Fruit fly (Drosophila melanogaster) whole organism, embryonic: Measurements from ENCODE around the gene gcm.
A peak's percentile ranks its signal among the peaks of the same experiment; 100 is the strongest.

ENCODE experiments used
- Atf-2 ChIP-seq: fragments of 200-800 bp; sonication (Bioruptor generic); optimal IDR thresholded peaks from 2 replicates; lab custom pipeline; 2016; ENCODE audit warnings: missing biosample characterization, missing genetic modification characterization
- Bdp1 ChIP-seq: fragments of 200-800 bp; sonication (Bioruptor generic); optimal IDR thresholded peaks from 3 replicates; lab custom pipeline; 2016; ENCODE audit warnings: missing biosample characterization, missing genetic modification characterization
- CG1024 ChIP-seq: fragments of 200-800 bp; sonication (Bioruptor generic); IDR thresholded peaks from 2 replicates; pipeline ENCODE4 v1.3.6; 2022; ENCODE audit warnings: missing biosample characterization, missing genetic modification characterization
- CG10565 ChIP-seq: fragments of 200-800 bp; sonication (Bioruptor generic); optimal IDR thresholded peaks from 3 replicates; lab custom pipeline; 2016; ENCODE audit warnings: missing biosample characterization, mild to moderate bottlenecking, missing genetic modification characterization
- CG12155 ChIP-seq: fragments of 200-800 bp; sonication (Bioruptor generic); optimal IDR thresholded peaks from 3 replicates; lab custom pipeline; 2016; ENCODE audit warnings: missing biosample characterization, missing genetic modification characterization
- CG12769 ChIP-seq: fragments of 200-800 bp; sonication (Bioruptor generic); optimal IDR thresholded peaks from 2 replicates; lab custom pipeline; 2019; ENCODE audit warnings: missing biosample characterization, mild to moderate bottlenecking, missing genetic modification characterization, moderate library complexity
- CG13296 ChIP-seq: fragments of 200-800 bp; sonication (Bioruptor generic); optimal IDR thresholded peaks from 3 replicates; lab custom pipeline; 2018; ENCODE audit warnings: missing biosample characterization, mild to moderate bottlenecking, missing genetic modification characterization
- CG13775 ChIP-seq: fragments of 200-800 bp; sonication (Bioruptor generic); optimal IDR thresholded peaks from 3 replicates; lab custom pipeline; 2017; ENCODE audit warnings: missing biosample characterization, mild to moderate bottlenecking, missing genetic modification characterization
- CG17568 ChIP-seq: fragments of 200-800 bp; sonication (Bioruptor generic); optimal IDR thresholded peaks from 2 replicates; lab custom pipeline; 2018; ENCODE audit warnings: missing biosample characterization, mild to moderate bottlenecking, missing genetic modification characterization, moderate library complexity
- CG17612 ChIP-seq: fragments of 200-800 bp; sonication (Bioruptor generic); IDR thresholded peaks from 2 replicates; pipeline ENCODE4 v1.3.6; 2022; ENCODE audit warnings: missing biosample characterization, missing genetic modification characterization
- CG30403 ChIP-seq: fragments of 200-800 bp; sonication (Bioruptor generic); optimal IDR thresholded peaks from 3 replicates; lab custom pipeline; 2016; ENCODE audit warnings: missing biosample characterization, missing genetic modification characterization
- CG3065 ChIP-seq: fragments of 200-800 bp; sonication (Bioruptor generic); optimal IDR thresholded peaks from 2 replicates; lab custom pipeline; 2016; ENCODE audit warnings: missing biosample characterization, missing genetic modification characterization
- CG33213 ChIP-seq: fragments of 200-800 bp; sonication (Bioruptor generic); optimal IDR thresholded peaks from 3 replicates; lab custom pipeline; 2016; ENCODE audit warnings: missing biosample characterization, missing genetic modification characterization
- CG34422 ChIP-seq: fragments of 200-800 bp; sonication (Bioruptor generic); IDR thresholded peaks from 3 replicates; pipeline ENCODE4 v1.3.6; 2022; ENCODE audit warnings: missing biosample characterization, missing genetic modification characterization
- CG3726 ChIP-seq: fragments of 200-800 bp; sonication (Bioruptor generic); IDR thresholded peaks from 3 replicates; pipeline ENCODE4, ENCODE4 v1.3.6; 2022; ENCODE audit warnings: missing biosample characterization, missing genetic modification characterization
- CG3995 ChIP-seq: fragments of 200-800 bp; sonication (Bioruptor generic); optimal IDR thresholded peaks from 3 replicates; lab custom pipeline; 2016; ENCODE audit warnings: missing biosample characterization, missing genetic modification characterization
- CG4282 ChIP-seq: fragments of 200-800 bp; sonication (Bioruptor generic); optimal IDR thresholded peaks from 2 replicates; lab custom pipeline; 2016; ENCODE audit warnings: missing biosample characterization, missing genetic modification characterization
- CG4328 ChIP-seq: fragments of 200-800 bp; sonication (Bioruptor generic); optimal IDR thresholded peaks from 3 replicates; lab custom pipeline; 2017; ENCODE audit warnings: missing biosample characterization, missing genetic modification reagents, missing genetic modification characterization
- CG4360 ChIP-seq: fragments of 200-800 bp; sonication (Bioruptor generic); IDR thresholded peaks from 2 replicates; pipeline ENCODE4 v1.3.6; 2022; ENCODE audit warnings: missing biosample characterization, missing genetic modification characterization
- CG4820 ChIP-seq: fragments of 200-800 bp; sonication (Bioruptor generic); optimal IDR thresholded peaks from 3 replicates; lab custom pipeline; 2016; ENCODE audit warnings: missing biosample characterization, missing genetic modification characterization
- CG6254 ChIP-seq: fragments of 200-800 bp; sonication (Bioruptor generic); optimal IDR thresholded peaks from 3 replicates; lab custom pipeline; 2017; ENCODE audit warnings: mild to moderate bottlenecking, missing biosample characterization, missing genetic modification reagents, missing genetic modification characterization
- CG8388 ChIP-seq: fragments of 200-800 bp; sonication (Bioruptor generic); optimal IDR thresholded peaks from 2 replicates; lab custom pipeline; 2019; ENCODE audit warnings: missing biosample characterization, mild to moderate bottlenecking, missing genetic modification characterization, moderate library complexity
- CG9817 ChIP-seq: fragments of 200-800 bp; sonication (Bioruptor generic); optimal IDR thresholded peaks from 2 replicates; lab custom pipeline; 2018; ENCODE audit warnings: missing biosample characterization, mild to moderate bottlenecking, missing genetic modification characterization, moderate library complexity
- CG9876 ChIP-seq: fragments of 200-800 bp; sonication (Bioruptor generic); optimal IDR thresholded peaks from 2 replicates; lab custom pipeline; 2016; ENCODE audit warnings: missing biosample characterization, missing genetic modification characterization
- D19A ChIP-seq: fragments of 200-800 bp; optimal IDR thresholded peaks from 3 replicates; lab custom pipeline; 2019; ENCODE audit warnings: missing biosample characterization, mild to moderate bottlenecking, missing genetic modification characterization, moderate library complexity
- Deaf1 ChIP-seq: fragments of 200-800 bp; optimal IDR thresholded peaks from 3 replicates; lab custom pipeline; 2019; ENCODE audit warnings: missing biosample characterization, mild to moderate bottlenecking, missing genetic modification characterization, moderate library complexity
- Ets65A ChIP-seq: fragments of 200-800 bp; sonication (Bioruptor generic); peaks from one replicate; lab custom pipeline; 2016; ENCODE audit warnings: missing biosample characterization, missing genetic modification characterization
- HLHmδ ChIP-seq: fragments of 200-800 bp; sonication (Bioruptor generic); optimal IDR thresholded peaks from 2 replicates; lab custom pipeline; 2018; ENCODE audit warnings: missing biosample characterization, mild to moderate bottlenecking, missing genetic modification characterization, moderate library complexity
- Kr ChIP-seq: fragments of 200-800 bp; sonication (Bioruptor generic); optimal IDR thresholded peaks from 2 replicates; lab custom pipeline; 2017; ENCODE audit warnings: missing biosample characterization, mild to moderate bottlenecking, missing genetic modification characterization
- Lhr ChIP-seq: fragments of 200-800 bp; sonication (Bioruptor generic); optimal IDR thresholded peaks from 3 replicates; lab custom pipeline; 2017; ENCODE audit warnings: mild to moderate bottlenecking, missing biosample characterization, missing genetic modification reagents, missing genetic modification characterization
- Sin3A ChIP-seq: fragments of >200 bp; optimal IDR thresholded peaks from 2 replicates; lab custom pipeline; 2018
- Sry-β ChIP-seq: fragments of 200-800 bp; sonication (Bioruptor generic); optimal IDR thresholded peaks from 2 replicates; lab custom pipeline; 2018; ENCODE audit warnings: missing biosample characterization, mild to moderate bottlenecking, missing genetic modification characterization, moderate library complexity
- aop ChIP-seq: fragments of 200-800 bp; sonication (Bioruptor generic); IDR thresholded peaks from 2 replicates; pipeline ENCODE4 v1.3.6; 2022; ENCODE audit warnings: missing biosample characterization, missing genetic modification characterization
- bigmax ChIP-seq: fragments of 200-800 bp; sonication (Bioruptor generic); optimal IDR thresholded peaks from 2 replicates; lab custom pipeline; 2018; ENCODE audit warnings: missing biosample characterization, mild to moderate bottlenecking, missing genetic modification characterization
- cg ChIP-seq: fragments of 200-800 bp; sonication (Bioruptor generic); optimal IDR thresholded peaks from 3 replicates; lab custom pipeline; 2019; ENCODE audit warnings: missing biosample characterization, mild to moderate bottlenecking, missing genetic modification characterization, moderate library complexity
- chinmo ChIP-seq: fragments of 200-800 bp; sonication (Bioruptor generic); IDR thresholded peaks from 4 replicates; pipeline ENCODE4 v1.3.6; 2022; ENCODE audit warnings: missing biosample characterization, missing genetic modification characterization; ENCODE audit not compliant: partially characterized antibody
- ci ChIP-seq: fragments of 200-800 bp; sonication (Bioruptor generic); IDR thresholded peaks from 3 replicates; pipeline ENCODE4 v1.3.6; 2022; ENCODE audit warnings: missing biosample characterization, missing genetic modification characterization
- croc ChIP-seq: fragments of 200-800 bp; sonication (Bioruptor generic); conservative IDR thresholded peaks from 3 replicates; pipeline ENCODE4 v1.3.6; 2022; ENCODE audit warnings: missing biosample characterization, missing genetic modification characterization
- dati ChIP-seq: fragments of 200-800 bp; sonication (Bioruptor generic); IDR thresholded peaks from 2 replicates; pipeline ENCODE4 v1.3.6; 2022; ENCODE audit warnings: missing biosample characterization, missing genetic modification characterization
- ems ChIP-seq: fragments of 200-800 bp; sonication (Bioruptor generic); optimal IDR thresholded peaks from 3 replicates; lab custom pipeline; 2016; ENCODE audit warnings: missing biosample characterization, missing genetic modification characterization
- ftz-f1 ChIP-seq: fragments of 200-800 bp; sonication (Bioruptor generic); optimal IDR thresholded peaks from 2 replicates; lab custom pipeline; 2016; ENCODE audit warnings: missing biosample characterization, missing genetic modification characterization
- gcm2 ChIP-seq: fragments of 200-800 bp; sonication (Bioruptor generic); optimal IDR thresholded peaks from 2 replicates; lab custom pipeline; 2016; ENCODE audit warnings: missing biosample characterization, missing genetic modification characterization
- jumu ChIP-seq: fragments of 200-800 bp; sonication (Bioruptor generic); optimal IDR thresholded peaks from 3 replicates; lab custom pipeline; 2016; ENCODE audit warnings: missing biosample characterization, missing genetic modification characterization
- klu ChIP-seq: fragments of 200-800 bp; sonication (Bioruptor generic); IDR thresholded peaks from 2 replicates; pipeline ENCODE4 v1.3.6; 2022; ENCODE audit warnings: missing biosample characterization, missing genetic modification characterization
- luna ChIP-seq: fragments of 200-800 bp; sonication (Bioruptor generic); optimal IDR thresholded peaks from 2 replicates; lab custom pipeline; 2016; ENCODE audit warnings: missing biosample characterization, missing genetic modification characterization
- pb ChIP-seq: fragments of 200-800 bp; sonication (Bioruptor generic); optimal IDR thresholded peaks from 3 replicates; lab custom pipeline; 2016; ENCODE audit warnings: missing biosample characterization, missing genetic modification characterization
- row ChIP-seq: fragments of 200-800 bp; sonication (Bioruptor generic); IDR thresholded peaks from 3 replicates; pipeline ENCODE4 v1.3.6; 2022; ENCODE audit warnings: missing biosample characterization, missing genetic modification characterization
- sc ChIP-seq, 3 experiments: fragments of >200 bp in 2 of 3; fragments of 200-800 bp in 1 of 3; sonication (Bioruptor generic) in 1 of 3; optimal IDR thresholded peaks; 2 replicates in 2 of 3; 3 replicates in 1 of 3; lab custom pipeline; 2017; ENCODE audit warnings: mild to moderate bottlenecking in 1 of 3, missing biosample characterization in 1 of 3, missing genetic modification characterization in 1 of 3, missing genetic modification reagents in 1 of 3
- sens ChIP-seq: fragments of 200-800 bp; sonication (Bioruptor generic); peaks from one replicate; lab custom pipeline; 2016; ENCODE audit warnings: missing biosample characterization, missing genetic modification characterization
- sisA ChIP-seq: fragments of 200-800 bp; sonication (Bioruptor generic); IDR thresholded peaks from 2 replicates; pipeline ENCODE4 v1.3.6; 2022; ENCODE audit warnings: missing biosample characterization, missing genetic modification characterization
- sob ChIP-seq: fragments of 200-800 bp; sonication (Bioruptor generic); IDR thresholded peaks from 2 replicates; pipeline ENCODE4 v1.3.6; 2022; ENCODE audit warnings: missing biosample characterization, missing genetic modification characterization
- tio ChIP-seq: fragments of 200-800 bp; sonication (Bioruptor generic); optimal IDR thresholded peaks from 2 replicates; lab custom pipeline; 2017; ENCODE audit warnings: missing biosample characterization, missing genetic modification characterization, inconsistent platforms

gcm gene

DNA sequence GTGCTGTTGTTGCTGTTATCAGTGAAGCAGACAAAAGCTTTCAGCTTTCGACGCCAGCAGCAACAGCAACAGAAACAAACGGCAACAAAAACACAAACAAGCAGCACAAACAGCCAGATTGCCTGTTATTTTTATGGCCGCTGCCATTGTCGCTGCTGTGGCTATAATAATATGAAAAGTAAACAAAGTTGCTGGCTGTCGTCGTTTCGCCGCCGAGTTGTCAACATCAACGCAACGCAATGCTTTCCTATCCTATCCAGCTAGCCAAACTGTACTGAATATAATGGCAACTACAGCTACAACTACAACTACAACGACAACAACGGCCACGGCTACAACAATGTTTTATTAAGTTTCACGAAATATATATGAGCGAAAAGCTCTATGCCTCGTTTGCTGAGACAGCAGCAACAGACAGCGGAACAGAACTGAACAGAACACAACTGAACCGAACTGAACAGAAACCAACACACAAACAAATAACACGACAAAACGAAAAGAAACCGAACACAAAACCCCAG lies 10.8 kb downstream of the gcm start (continued):
- peak; percentile 23 for TF ChIP-seq cg
- peak; percentile 76 for TF ChIP-seq CG17568 (GFP tag; lab: Kevin White, UChicago)
- TF ChIP-seq tio: no peak
- no peak for TF ChIP-seq Ets65A (GFP tag; lab: Kevin White, UChicago)
- no peak for TF ChIP-seq gcm2 (GFP tag; lab: Kevin White, UChicago)
- TF ChIP-seq CG4328 (GFP tag; lab: Kevin White, UChicago): peak; percentile 32
- no peak for TF ChIP-seq Atf-2
- TF ChIP-seq ci (GFP tag; lab: Robert Waterston, UW): peak; percentile 72; the same call in 1 of the 3 replicates
- no peak for TF ChIP-seq ftz-f1 (GFP tag; lab: Kevin White, UChicago)
- TF ChIP-seq CG9817 (tag; lab: Kevin White, UChicago): no peak
- TF ChIP-seq sc (optimal IDR thresholded peaks at IDR 0.05; lab: Kevin White, UChicago): no peak
- TF ChIP-seq sc (GFP tag; optimal IDR thresholded peaks at IDR 0.05; lab: Kevin White, UChicago): no peak
- no peak for TF ChIP-seq Lhr
- no peak for TF ChIP-seq jumu (GFP tag; lab: Kevin White, UChicago)
- peak; percentile 69 for TF ChIP-seq Deaf1
- TF ChIP-seq Bdp1: no peak
- no peak for TF ChIP-seq Sry-β (GFP tag; lab: Kevin White, UChicago)
- TF ChIP-seq chinmo (GFP tag; lab: Robert Waterston, UW): peak; percentile 11; the same call in 1 of the 4 replicates
- TF ChIP-seq luna (GFP tag; lab: Kevin White, UChicago): no peak
- TF ChIP-seq CG4282 (GFP tag; lab: Kevin White, UChicago): no peak
- no peak for TF ChIP-seq Kr (GFP tag; lab: Kevin White, UChicago)
- TF ChIP-seq CG3065 (GFP tag; lab: Kevin White, UChicago): no peak
- TF ChIP-seq CG10565: no peak
- TF ChIP-seq CG1024 (GFP tag; lab: Robert Waterston, UW): no peak
- TF ChIP-seq CG8388 (GFP tag; lab: Kevin White, UChicago): no peak
- TF ChIP-seq CG34422 (GFP tag; lab: Robert Waterston, UW): peak; percentile 12; the same call in 1 of the 3 replicates
- TF ChIP-seq CG30403 (GFP tag; lab: Kevin White, UChicago): no peak
- no peak for TF ChIP-seq CG4820 (GFP tag; lab: Kevin White, UChicago)
- TF ChIP-seq CG9876: no peak
- TF ChIP-seq CG6254 (GFP tag; lab: Kevin White, UChicago): no peak
- TF ChIP-seq CG4360 (GFP tag; lab: Robert Waterston, UW): peak; percentile 80
- no peak for TF ChIP-seq dati (GFP tag; lab: Robert Waterston, UW)
- TF ChIP-seq CG17612 (GFP tag; lab: Robert Waterston, UW): no peak
- TF ChIP-seq sens (GFP tag; lab: Kevin White, UChicago): peak; percentile 68
- no peak for TF ChIP-seq CG12155 (GFP tag; lab: Kevin White, UChicago)
- no peak for TF ChIP-seq HLHmδ (GFP tag; lab: Kevin White, UChicago)
- no peak for TF ChIP-seq CG13775 (GFP tag; lab: Kevin White, UChicago)
- TF ChIP-seq CG13296 (GFP tag; lab: Kevin White, UChicago): peak; percentile 68
- no peak for TF ChIP-seq CG12769
- TF ChIP-seq aop (GFP tag; lab: Robert Waterston, UW): no peak
- TF ChIP-seq CG3726 (GFP tag; lab: Robert Waterston, UW): no peak
- TF ChIP-seq row (GFP tag; lab: Robert Waterston, UW): no peak
- TF ChIP-seq bigmax (GFP tag; lab: Kevin White, UChicago): no peak
- no peak for TF ChIP-seq ems (GFP tag; lab: Kevin White, UChicago)
- TF ChIP-seq D19A (tag; lab: Kevin White, UChicago): no peak
- no peak for TF ChIP-seq Sin3A (lab: Kevin White, UChicago)
- TF ChIP-seq klu (GFP tag; lab: Robert Waterston, UW): no peak
- no peak for TF ChIP-seq pb (GFP tag; lab: Kevin White, UChicago)
- TF ChIP-seq CG33213 (GFP tag; lab: Kevin White, UChicago): peak; percentile 3
- TF ChIP-seq sisA: no peak
- no peak for TF ChIP-seq croc (GFP tag; lab: Robert Waterston, UW)
- TF ChIP-seq sob: peak; percentile 53
- TF ChIP-seq CG3995: no peak
